Worm (Caenorhabditis elegans) whole organism, late embryonic: ENCODE results near the gene dop-1.
A peak's percentile ranks its signal among the peaks of the same experiment; 100 is the strongest.

Experiments
- C38D4.7 ChIP-seq: fragments of 200-800 bp; sonication (Bioruptor generic); optimal IDR thresholded peaks from 2 replicates; lab custom pipeline; 2018; ENCODE audit warnings: mild to moderate bottlenecking, missing genetic modification characterization, moderate library complexity, missing compliant biosample characterization
- K02D7.2 ChIP-seq: sonication (generic microtip); optimal IDR thresholded peaks from 2 replicates; lab custom pipeline; 2017; ENCODE audit warnings: mild to moderate bottlenecking, missing genetic modification characterization, missing compliant biosample characterization
- K09A11.1 ChIP-seq: sonication (generic microtip); optimal IDR thresholded peaks from 2 replicates; lab custom pipeline; 2017; ENCODE audit warnings: antibody characterized with exemption, mild to moderate bottlenecking, missing genetic modification characterization, missing compliant biosample characterization; ENCODE audit not compliant: insufficient read depth
- ceh-18 ChIP-seq: sonication (generic microtip); optimal IDR thresholded peaks from 2 replicates; lab custom pipeline; 2016; ENCODE audit warnings: missing genetic modification characterization, missing compliant biosample characterization
- ceh-2 ChIP-seq: sonication (generic microtip); optimal IDR thresholded peaks from 2 replicates; lab custom pipeline; 2016; ENCODE audit warnings: missing genotype, missing genetic modification characterization, missing compliant biosample characterization
- ceh-45 ChIP-seq: fragments of 200-800 bp; sonication (Bioruptor generic); IDR thresholded peaks from 2 replicates; pipeline ENCODE4 v1.3.6; 2022; ENCODE audit warnings: missing genetic modification reagents, missing genetic modification characterization, missing compliant biosample characterization
- ceh-9 ChIP-seq: sonication (generic microtip); optimal IDR thresholded peaks from 2 replicates; lab custom pipeline; 2016; ENCODE audit warnings: mild to moderate bottlenecking, missing genetic modification characterization, inconsistent platforms, missing compliant biosample characterization
- che-1 ChIP-seq: sonication (generic microtip); optimal IDR thresholded peaks from 2 replicates; lab custom pipeline; 2016; ENCODE audit warnings: mild to moderate bottlenecking, missing genetic modification characterization, missing compliant biosample characterization
- elt-2 ChIP-seq: sonication (generic microtip); optimal IDR thresholded peaks from 2 replicates; lab custom pipeline; 2016; ENCODE audit warnings: missing genetic modification reagents, missing genetic modification characterization, missing compliant biosample characterization
- elt-4 ChIP-seq: sonication (generic microtip); optimal IDR thresholded peaks from 2 replicates; lab custom pipeline; 2016; ENCODE audit warnings: missing genetic modification characterization, missing compliant biosample characterization
- fkh-6 ChIP-seq: sonication (generic microtip); optimal IDR thresholded peaks from 2 replicates; lab custom pipeline; 2016; ENCODE audit warnings: missing genetic modification characterization, missing compliant biosample characterization
- gmeb-2 ChIP-seq: sonication (generic microtip); optimal IDR thresholded peaks from 2 replicates; lab custom pipeline; 2016; ENCODE audit warnings: missing genetic modification characterization, inconsistent platforms, missing compliant biosample characterization
- hlh-13 ChIP-seq: fragments of 200-800 bp; sonication (Bioruptor generic); optimal IDR thresholded peaks from 2 replicates; lab custom pipeline; 2018; ENCODE audit warnings: mild to moderate bottlenecking, missing genetic modification characterization, missing compliant biosample characterization
- hlh-30 ChIP-seq: sonication (generic microtip); optimal IDR thresholded peaks from 2 replicates; lab custom pipeline; 2017; ENCODE audit warnings: antibody characterized with exemption, missing genetic modification characterization, missing compliant biosample characterization; ENCODE audit not compliant: insufficient read depth
- hlh-6 ChIP-seq: sonication (generic microtip); optimal IDR thresholded peaks from 2 replicates; lab custom pipeline; 2016; ENCODE audit warnings: missing genotype, missing genetic modification characterization, missing compliant biosample characterization
- lim-6 ChIP-seq: sonication (generic microtip); optimal IDR thresholded peaks from 2 replicates; lab custom pipeline; 2016; ENCODE audit warnings: missing genetic modification characterization, missing compliant biosample characterization
- lin-11 ChIP-seq: fragments of 200-800 bp; sonication (Bioruptor generic); optimal IDR thresholded peaks from 2 replicates; lab custom pipeline; 2018; ENCODE audit warnings: mild to moderate bottlenecking, missing genetic modification characterization, missing compliant biosample characterization
- mec-3 ChIP-seq: sonication (generic microtip); optimal IDR thresholded peaks from 2 replicates; lab custom pipeline; 2016; ENCODE audit warnings: borderline replicate concordance, missing genetic modification characterization, missing compliant biosample characterization
- nfya-1 ChIP-seq: sonication (generic microtip); optimal IDR thresholded peaks from 2 replicates; lab custom pipeline; 2017; ENCODE audit warnings: missing genetic modification characterization, mild to moderate bottlenecking, missing compliant biosample characterization, antibody characterized with exemption, moderate library complexity
- nhr-232 ChIP-seq: sonication (generic microtip); optimal IDR thresholded peaks from 2 replicates; lab custom pipeline; 2016; ENCODE audit warnings: missing genetic modification characterization, missing compliant biosample characterization
- odd-2 ChIP-seq: sonication (generic microtip); optimal IDR thresholded peaks from 2 replicates; lab custom pipeline; 2017; ENCODE audit warnings: antibody characterized with exemption, mild to moderate bottlenecking, missing genetic modification characterization, missing compliant biosample characterization
- pag-3 ChIP-seq: sonication (generic microtip); optimal IDR thresholded peaks from 2 replicates; lab custom pipeline; 2016; ENCODE audit warnings: missing compliant biosample characterization, missing genetic modification characterization, borderline replicate concordance
- pat-9 ChIP-seq: fragments of 200-800 bp; sonication (Bioruptor generic); optimal IDR thresholded peaks from 2 replicates; lab custom pipeline; 2018; ENCODE audit warnings: mild to moderate bottlenecking, missing genetic modification characterization, moderate library complexity, missing compliant biosample characterization
- pax-1 ChIP-seq: fragments of 150-350 bp; optimal IDR thresholded peaks from 2 replicates; lab custom pipeline; 2014; ENCODE audit warnings: missing biosample characterization, missing genetic modification characterization
- pros-1 ChIP-seq: fragments of 150-350 bp; optimal IDR thresholded peaks from 2 replicates; lab custom pipeline; 2014; ENCODE audit warnings: missing biosample characterization, missing genetic modification reagents, missing genetic modification characterization
- ref-2 ChIP-seq: sonication (generic microtip); optimal IDR thresholded peaks from 2 replicates; lab custom pipeline; 2016; ENCODE audit warnings: missing genetic modification characterization, missing compliant biosample characterization
- sdc-2 ChIP-seq: sonication (generic microtip); optimal IDR thresholded peaks from 2 replicates; lab custom pipeline; 2016; ENCODE audit warnings: missing genotype, missing genetic modification characterization, missing compliant biosample characterization
- sox-4 ChIP-seq: sonication (generic microtip); optimal IDR thresholded peaks from 2 replicates; lab custom pipeline; 2017; ENCODE audit warnings: mild to moderate bottlenecking, missing genetic modification characterization, inconsistent platforms, missing compliant biosample characterization
- tbx-7 ChIP-seq: sonication (generic microtip); optimal IDR thresholded peaks from 2 replicates; lab custom pipeline; 2016; ENCODE audit warnings: missing genotype, missing genetic modification characterization, missing compliant biosample characterization
- unc-42 ChIP-seq: sonication (generic microtip); optimal IDR thresholded peaks from 2 replicates; lab custom pipeline; 2016; ENCODE audit warnings: missing genotype, missing genetic modification characterization, missing compliant biosample characterization
- ztf-16 ChIP-seq: sonication (generic microtip); optimal IDR thresholded peaks from 2 replicates; lab custom pipeline; 2017; ENCODE audit warnings: missing genetic modification characterization, missing compliant biosample characterization

Gene dop-1

ce11 chrX:4427387-4427786 is 8.7 kb upstream of the dop-1 start:
- TF ChIP-seq C38D4.7, result no peak
- TF ChIP-seq pat-9 (tag; lab: Kevin White, UChicago), result no peak
- no peak for TF ChIP-seq lim-6 (tag; lab: Kevin White, UChicago)
- no peak for TF ChIP-seq elt-2 (tag; lab: Kevin White, UChicago)
- no peak for TF ChIP-seq nhr-232 (tag; lab: Kevin White, UChicago)
- TF ChIP-seq pag-3, result no peak
- no peak for TF ChIP-seq ceh-18 (tag; lab: Kevin White, UChicago)
- TF ChIP-seq unc-42 (tag; lab: Kevin White, UChicago), result no peak
- no peak for TF ChIP-seq hlh-30 (tag; lab: Kevin White, UChicago)
- TF ChIP-seq odd-2 (tag; lab: Kevin White, UChicago), result no peak
- TF ChIP-seq ztf-16 (tag; lab: Kevin White, UChicago), result no peak
- no peak for TF ChIP-seq gmeb-2
- no peak for TF ChIP-seq nfya-1 (tag; lab: Kevin White, UChicago)
- no peak for TF ChIP-seq sox-4 (tag; lab: Kevin White, UChicago)
- TF ChIP-seq pros-1, result no peak
- TF ChIP-seq sdc-2 (tag; lab: Kevin White, UChicago), result no peak

ce11 chrX:4426496-4426895 is 7.8 kb upstream of the dop-1 start:
- no peak for TF ChIP-seq gmeb-2
- TF ChIP-seq unc-42 (tag; lab: Kevin White, UChicago), result peak; percentile 65
- TF ChIP-seq tbx-7 (tag; lab: Kevin White, UChicago), result no peak

- no peak for TF ChIP-seq pax-1 (tag; lab: Kevin White, UChicago)
- peak; percentile 86 for TF ChIP-seq unc-42 (tag; lab: Kevin White, UChicago)
- TF ChIP-seq pros-1, result no peak
Measured at ce11 chrX:4424254-4424653, 5.6 kb upstream of the dop-1 start.

- no peak for TF ChIP-seq hlh-13 (GFP tag; lab: Kevin White, UChicago)
- TF ChIP-seq elt-4 (tag; lab: Kevin White, UChicago), result no peak
- TF ChIP-seq unc-42 (tag; lab: Kevin White, UChicago), result peak; percentile 65
Measured at ce11 chrX:4415289-4415688, 3.4 kb downstream of the dop-1 start.

- TF ChIP-seq K09A11.1 (tag; lab: Kevin White, UChicago) (no peak), pros-1 (no peak), pag-3 (no peak), fkh-6 (no peak), ref-2 (tag; lab: Kevin White, UChicago) (no peak), nfya-1 (tag; lab: Kevin White, UChicago) (no peak), ceh-45 (GFP tag; lab: Robert Waterston, UW) (no peak), che-1 (tag; lab: Kevin White, UChicago) (no peak), K02D7.2 (tag; lab: Kevin White, UChicago) (no peak), tbx-7 (tag; lab: Kevin White, UChicago) (no peak), ceh-9 (tag; lab: Kevin White, UChicago) (no peak), ceh-18 (tag; lab: Kevin White, UChicago) (no peak), odd-2 (tag; lab: Kevin White, UChicago) (no peak), mec-3 (tag; lab: Kevin White, UChicago) (no peak), hlh-6 (no peak), lin-11 (tag; lab: Kevin White, UChicago) (no peak), ceh-2 (no peak)
- TF ChIP-seq, all 69 proteins: peak for 0
Measured at ce11 chrX:4413206-4413605, 5.4 kb downstream of the dop-1 start.
